Worm (Caenorhabditis elegans) whole organism, early embryonic: Measurements from ENCODE around the gene bec-1.

ENCODE experiments used
- F13C5.2 ChIP-seq: sonication (generic microtip); optimal IDR thresholded peaks from 2 replicates; lab custom pipeline; 2017; ENCODE audit warnings: mild to moderate bottlenecking, missing genetic modification characterization, inconsistent platforms, missing compliant biosample characterization
- aly-1 ChIP-seq: sonication (generic microtip); optimal IDR thresholded peaks from 2 replicates; lab custom pipeline; 2016; ENCODE audit warnings: missing genetic modification characterization, missing compliant biosample characterization
- ama-1 ChIP-seq: fragments of 150-350 bp; optimal IDR thresholded peaks from 2 replicates; lab custom pipeline; 2014
- ets-7 ChIP-seq: sonication (generic microtip); optimal IDR thresholded peaks from 2 replicates; lab custom pipeline; 2016; ENCODE audit warnings: missing genotype, missing genetic modification characterization, missing compliant biosample characterization
- flt-1 ChIP-seq: fragments of 200-800 bp; sonication (Bioruptor generic); IDR thresholded peaks from 2 replicates; pipeline ENCODE4 v1.3.6; 2022; ENCODE audit warnings: missing genetic modification characterization, missing compliant biosample characterization
- hmg-4 ChIP-seq: fragments of 200-800 bp; sonication (Bioruptor generic); optimal IDR thresholded peaks from 2 replicates; lab custom pipeline; 2018; ENCODE audit warnings: mild to moderate bottlenecking, missing genetic modification characterization, missing compliant biosample characterization
- sea-1 ChIP-seq: fragments of 200-800 bp; sonication (Bioruptor generic); conservative IDR thresholded peaks from 2 replicates; pipeline ENCODE4 v1.3.6; 2022; ENCODE audit warnings: missing genetic modification characterization, missing compliant biosample characterization

- TF ChIP-seq ama-1 (lab: Kevin White, UChicago), result no peak
- no peak for TF ChIP-seq flt-1 (GFP tag; lab: Robert Waterston, UW)
- no peak for TF ChIP-seq F13C5.2
- no peak for TF ChIP-seq aly-1 (tag; lab: Kevin White, UChicago)
- TF ChIP-seq sea-1 (GFP tag; lab: Robert Waterston, UW), result no peak
- TF ChIP-seq ets-7 (tag; lab: Kevin White, UChicago), result no peak
- no peak for TF ChIP-seq hmg-4 (GFP tag; lab: Kevin White, UChicago)
These were observed 10.6 kb downstream of the bec-1 start, which contains the start of gene clec-178 for ce11 chrIV:5653649-5654048.
